Fruit fly (Drosophila melanogaster) whole organism, wandering third instar larva: ENCODE results near the gene SAK.

Source experiments
- Abd-B ChIP-seq: fragments of >200 bp; optimal IDR thresholded peaks from 2 replicates; lab custom pipeline; 2017; ENCODE audit warnings: missing biosample characterization, missing genetic modification characterization
- CG32264 ChIP-seq: fragments of 200-800 bp; sonication (Bioruptor generic); optimal IDR thresholded peaks from 2 replicates; lab custom pipeline; 2016; ENCODE audit warnings: missing biosample characterization, missing genetic modification characterization
- CrebA ChIP-seq: fragments of 200-800 bp; sonication (Bioruptor generic); optimal IDR thresholded peaks from 2 replicates; lab custom pipeline; 2016; ENCODE audit warnings: missing biosample characterization, mild to moderate bottlenecking, missing genetic modification characterization, borderline replicate concordance
- Dfd ChIP-seq: fragments of >200 bp; optimal IDR thresholded peaks from 2 replicates; lab custom pipeline; 2017; ENCODE audit warnings: missing biosample characterization, missing genetic modification characterization
- Dif ChIP-seq: fragments of 200-275, 200-300 bp; sonication (Bioruptor generic); optimal IDR thresholded peaks from 2 replicates; lab custom pipeline; 2018; ENCODE audit warnings: missing biosample characterization, missing genetic modification characterization; ENCODE audit not compliant: partially characterized antibody
- GATAd ChIP-seq: sonication (Bioruptor generic); optimal IDR thresholded peaks from 2 replicates; lab custom pipeline; 2016; ENCODE audit warnings: missing biosample characterization, missing genetic modification characterization
- HLH106 ChIP-seq: fragments of 200-800 bp; optimal IDR thresholded peaks from 3 replicates; lab custom pipeline; 2019; ENCODE audit warnings: missing biosample characterization, mild to moderate bottlenecking, missing genetic modification characterization, moderate library complexity
- Hnf4 ChIP-seq: fragments of 200-800 bp; sonication (Bioruptor generic); optimal IDR thresholded peaks from 2 replicates; lab custom pipeline; 2016; ENCODE audit warnings: missing biosample characterization, mild to moderate bottlenecking, missing genetic modification characterization
- Hr78 ChIP-seq: fragments of >200 bp; optimal IDR thresholded peaks from 2 replicates; lab custom pipeline; 2017; ENCODE audit warnings: missing biosample characterization, missing genetic modification characterization
- Jra ChIP-seq: sonication (Bioruptor generic); optimal IDR thresholded peaks from 2 replicates; lab custom pipeline; 2016; ENCODE audit warnings: missing biosample characterization, missing genetic modification characterization
- Mio ChIP-seq: sonication (Bioruptor generic); optimal IDR thresholded peaks from 2 replicates; lab custom pipeline; 2016; ENCODE audit warnings: missing biosample characterization, missing genetic modification characterization
- Myc ChIP-seq: fragments of >200 bp; optimal IDR thresholded peaks from 2 replicates; lab custom pipeline; 2017
- N ChIP-seq: fragments of >200 bp; optimal IDR thresholded peaks from 2 replicates; lab custom pipeline; 2018; ENCODE audit warnings: missing biosample characterization, missing external identifiers, missing genetic modification characterization
- Rel ChIP-seq, 2 experiments: fragments of 200-800 bp; sonication (Bioruptor generic) in 1 of 2; optimal IDR thresholded peaks; 2 replicates in 1 of 2; 3 replicates in 1 of 2; lab custom pipeline; 2016 to 2019; ENCODE audit warnings: mild to moderate bottlenecking in 2 of 2, missing biosample characterization in 2 of 2, missing genetic modification characterization in 2 of 2, moderate library complexity in 1 of 2
- Sp1 ChIP-seq: fragments of 200-800 bp; sonication (Bioruptor generic); optimal IDR thresholded peaks from 3 replicates; lab custom pipeline; 2019; ENCODE audit warnings: missing biosample characterization, mild to moderate bottlenecking, missing genetic modification characterization, moderate library complexity
- Vsx2 ChIP-seq: fragments of 200-300, 225-300 bp; sonication (Bioruptor generic); optimal IDR thresholded peaks from 2 replicates; lab custom pipeline; 2018; ENCODE audit warnings: missing biosample characterization, missing genetic modification characterization; ENCODE audit not compliant: partially characterized antibody
- brk ChIP-seq: fragments of 200-800 bp; sonication (Bioruptor generic); optimal IDR thresholded peaks from 2 replicates; lab custom pipeline; 2016; ENCODE audit warnings: missing biosample characterization, mild to moderate bottlenecking, missing genetic modification characterization
- dl ChIP-seq, 2 experiments: fragments of 175-275, 200-275 bp in 1 of 2; fragments of 200-275 bp in 1 of 2; sonication (Bioruptor generic); optimal IDR thresholded peaks; lab custom pipeline; 2018; ENCODE audit warnings: mild to moderate bottlenecking in 2 of 2, missing biosample characterization in 2 of 2, missing genetic modification characterization in 2 of 2, moderate library complexity in 2 of 2; ENCODE audit not compliant: partially characterized antibody in 2 of 2, insufficient read depth in 1 of 2
- dsf ChIP-seq: sonication (Bioruptor generic); optimal IDR thresholded peaks from 2 replicates; lab custom pipeline; 2016; ENCODE audit warnings: missing biosample characterization, missing genetic modification characterization, borderline replicate concordance
- foxo ChIP-seq, 2 experiments: fragments of 200-800 bp; sonication (Bioruptor generic); optimal IDR thresholded peaks; 2 replicates in 1 of 2; 3 replicates in 1 of 2; lab custom pipeline; 2016 to 2017; ENCODE audit warnings: missing biosample characterization in 2 of 2, missing genetic modification characterization in 2 of 2
- fru ChIP-seq: fragments of 200-800 bp; sonication (Bioruptor generic); optimal IDR thresholded peaks from 3 replicates; lab custom pipeline; 2016; ENCODE audit warnings: missing biosample characterization, mild to moderate bottlenecking, missing genetic modification characterization
- h ChIP-seq: fragments of 200-800 bp; sonication (Bioruptor generic); optimal IDR thresholded peaks from 3 replicates; lab custom pipeline; 2016; ENCODE audit warnings: missing biosample characterization, mild to moderate bottlenecking, missing genetic modification characterization
- jim ChIP-seq: fragments of 175-275, 200-325 bp; sonication (Bioruptor generic); optimal IDR thresholded peaks from 2 replicates; lab custom pipeline; 2016; ENCODE audit warnings: missing biosample characterization, mild to moderate bottlenecking, missing genetic modification characterization
- lola ChIP-seq: fragments of >200 bp; optimal IDR thresholded peaks from 2 replicates; lab custom pipeline; 2017; ENCODE audit warnings: missing biosample characterization, missing genetic modification characterization
- pan ChIP-seq: fragments of >200 bp; optimal IDR thresholded peaks from 2 replicates; lab custom pipeline; 2017
- sage ChIP-seq: fragments of 200-800 bp; sonication (Bioruptor generic); optimal IDR thresholded peaks from 2 replicates; lab custom pipeline; 2016; ENCODE audit warnings: missing biosample characterization, mild to moderate bottlenecking, missing genetic modification characterization
- sv ChIP-seq: fragments of 200-800 bp; sonication (Bioruptor generic); optimal IDR thresholded peaks from 3 replicates; lab custom pipeline; 2016; ENCODE audit warnings: missing biosample characterization, missing genetic modification characterization
- tai ChIP-seq: sonication (Bioruptor generic); optimal IDR thresholded peaks from 2 replicates; lab custom pipeline; 2016; ENCODE audit warnings: missing biosample characterization, missing genetic modification characterization

SAK gene

dm6 chr3L:21477866-21478265 lies 37.8 kb downstream of the SAK start:
- TF ChIP-seq N (GFP tag; lab: Kevin White, UChicago) (no peak), Vsx2 (no peak), tai (GFP tag; lab: Kevin White, UChicago) (no peak), jim (GFP tag; lab: Kevin White, UChicago) (no peak), pan (lab: Kevin White, UChicago) (no peak), Dif (no peak), CrebA (GFP tag; lab: Kevin White, UChicago) (no peak), dl (GFP tag; optimal IDR thresholded peaks at IDR 0.05; lab: Kevin White, UChicago; ENCODE audit: insufficient read depth in 1 of 2, partially characterized antibody in 2 of 2) (no peak), brk (GFP tag; lab: Kevin White, UChicago) (no peak), CG32264 (GFP tag; lab: Kevin White, UChicago) (no peak), Abd-B (no peak), GATAd (GFP tag; lab: Kevin White, UChicago) (no peak), foxo (GFP tag; optimal IDR thresholded peaks at IDR 0.05; lab: Kevin White, UChicago) (no peak), Jra (GFP tag; lab: Kevin White, UChicago) (no peak), fru (GFP tag; lab: Kevin White, UChicago) (no peak), h (no peak), Hnf4 (GFP tag; lab: Kevin White, UChicago) (no peak), sage (GFP tag; lab: Kevin White, UChicago) (no peak), dsf (GFP tag; lab: Kevin White, UChicago) (no peak), Sp1 (GFP tag; lab: Kevin White, UChicago) (no peak)

dm6 chr3L:21476429-21477006 lies 39.2 kb downstream of the SAK start, which contains the start of gene croc:
TSS of gene croc (minus strand) at chr3L:21476479.
- TF ChIP-seq fru (GFP tag; lab: Kevin White, UChicago) (no peak), HLH106 (no peak), Rel (GFP tag; optimal IDR thresholded peaks at IDR 0.05; lab: Kevin White, UChicago) (no peak), Rel (tag; optimal IDR thresholded peaks at IDR 0.05; lab: Kevin White, UChicago) (no peak), Abd-B (no peak), Sp1 (GFP tag; lab: Kevin White, UChicago) (no peak), Dif (no peak), Vsx2 (no peak), CrebA (GFP tag; lab: Kevin White, UChicago) (no peak), tai (GFP tag; lab: Kevin White, UChicago) (no peak), foxo (GFP tag; optimal IDR thresholded peaks at IDR 0.05; lab: Kevin White, UChicago) (no peak), sv (no peak)

dm6 chr3L:21471895-21472294 lies 43.8 kb downstream of the SAK start:
- TF ChIP-seq Hnf4 (GFP tag; lab: Kevin White, UChicago) (no peak), Dfd (GFP tag; lab: Kevin White, UChicago) (peak; percentile 93)

dm6 chr3L:21465261-21466112 lies 50.2 kb downstream of the SAK start:
- TF ChIP-seq HLH106: no peak
- no peak for TF ChIP-seq Myc (lab: Kevin White, UChicago)

DNA sequence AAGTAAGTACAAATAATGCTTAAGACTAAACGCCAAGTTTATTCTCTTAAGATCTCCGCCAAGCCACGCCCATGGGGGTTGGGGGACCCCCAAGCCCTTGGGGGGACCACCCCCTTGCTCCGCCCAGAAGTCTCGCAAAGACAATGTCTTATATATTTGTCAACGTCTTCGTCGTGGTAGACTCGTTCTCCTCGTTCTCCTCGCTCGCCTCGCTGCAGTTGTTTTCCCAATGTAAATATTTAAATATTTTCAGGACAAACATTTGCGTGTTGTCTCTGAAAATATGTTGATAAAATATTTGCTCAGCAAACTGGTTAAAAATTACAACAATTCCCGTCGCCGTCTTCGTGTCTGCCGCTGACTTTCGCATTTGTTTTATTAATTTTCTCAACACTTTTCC lies 51.4 kb downstream of the SAK start:
- TF ChIP-seq Mio: no peak
- TF ChIP-seq HLH106: no peak
- no peak for TF ChIP-seq lola (GFP tag; lab: Kevin White, UChicago)
- peak; percentile 98 for TF ChIP-seq Dfd (GFP tag; lab: Kevin White, UChicago)

DNA sequence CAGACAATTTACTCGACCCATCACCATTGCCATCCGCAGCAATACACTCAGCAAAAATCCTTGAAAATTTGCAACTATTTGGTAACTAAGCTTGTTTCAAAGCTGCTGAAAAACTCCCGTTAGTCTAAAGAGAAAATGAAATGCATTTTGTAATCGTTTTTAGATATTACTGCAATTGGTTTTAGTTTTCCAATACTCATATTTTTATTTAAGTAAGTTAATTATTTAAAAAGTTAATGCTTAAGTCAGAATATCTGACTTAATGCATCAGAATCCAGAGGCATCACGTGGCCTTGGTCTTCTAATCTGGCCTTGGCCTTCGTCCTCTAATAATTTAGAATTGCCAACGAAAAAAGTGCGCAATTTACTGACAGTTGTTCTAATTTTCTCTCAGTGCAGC lies 52.8 kb downstream of the SAK start:
- no peak for TF ChIP-seq Dfd (GFP tag; lab: Kevin White, UChicago)
- no peak for TF ChIP-seq CrebA (GFP tag; lab: Kevin White, UChicago)
- TF ChIP-seq Hr78: no peak
- TF ChIP-seq brk (GFP tag; lab: Kevin White, UChicago): no peak
- no peak for TF ChIP-seq Dif
- no peak for TF ChIP-seq Hnf4 (GFP tag; lab: Kevin White, UChicago)
- no peak for TF ChIP-seq sv
- TF ChIP-seq, all 38 proteins: peak for 0
